Fruit fly (Drosophila melanogaster): Measurements from ENCODE around the gene DIP-gamma.

DIP-gamma gene

DNA sequence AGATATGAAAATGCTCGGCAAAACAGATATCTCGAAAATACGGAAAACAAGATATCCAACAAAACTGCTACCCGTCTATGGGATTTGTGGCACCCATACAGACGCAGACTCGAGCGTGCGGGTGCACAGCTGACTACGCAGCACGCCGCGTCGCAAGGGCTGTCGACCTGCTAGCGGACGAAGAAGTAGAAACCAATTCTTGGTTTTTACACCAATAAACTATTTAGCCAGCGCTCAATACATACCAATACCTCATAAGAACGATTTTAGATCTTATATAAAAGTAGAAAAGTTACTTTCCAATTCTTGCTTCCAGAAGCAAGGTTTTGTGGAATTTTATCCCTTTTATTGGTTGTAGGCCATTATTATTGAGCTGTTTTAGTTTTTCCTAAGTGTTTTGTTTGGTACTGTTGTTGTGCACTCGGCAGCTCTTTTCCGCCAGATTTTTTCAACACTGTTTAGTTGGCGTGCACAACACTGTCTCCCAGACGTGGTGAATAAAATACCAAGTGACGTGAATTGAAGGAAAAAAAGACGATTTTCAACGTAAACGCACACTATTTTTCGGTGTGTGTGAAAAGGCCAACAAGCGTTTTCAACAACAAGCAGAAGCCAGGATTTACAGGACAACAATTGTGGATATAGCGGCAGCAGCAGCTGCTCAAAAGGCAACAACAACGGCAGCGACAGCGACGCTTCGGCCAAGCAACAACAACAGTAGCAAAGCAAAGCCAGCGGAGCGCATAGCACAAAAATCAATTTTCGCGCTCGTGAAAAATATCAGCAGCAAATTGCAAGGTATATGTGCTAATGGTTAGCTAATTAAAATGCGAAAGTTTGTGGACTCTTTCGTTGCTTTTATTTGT is 81.4 kb downstream of the DIP-gamma start (continued):
- TF ChIP-seq hkb (optimal IDR thresholded peaks at IDR 0.05): peak; percentile 67
- peak; percentile 63 for TF ChIP-seq hkb (GFP tag; IDR thresholded peaks at IDR 0.05)
- TF ChIP-seq wor (GFP tag; IDR thresholded peaks at IDR 0.05): no peak
- no peak for TF ChIP-seq CG17912 (GFP tag; optimal IDR thresholded peaks at IDR 0.05)
- peak; percentile 64 for TF ChIP-seq D19A (tag; optimal IDR thresholded peaks at IDR 0.05)
- peak; percentile 74 for TF ChIP-seq dm (GFP tag; optimal IDR thresholded peaks at IDR 0.05)
- TF ChIP-seq ttk (GFP tag; IDR thresholded peaks at IDR 0.05): peak; percentile 52; the same call in 1 of the 2 replicates
- TF ChIP-seq CG12391 (tag; optimal IDR thresholded peaks at IDR 0.05): peak; percentile 71
- TF ChIP-seq CG10431 (GFP tag; optimal IDR thresholded peaks at IDR 0.05): peak; percentile 33
- TF ChIP-seq Nf-YA (GFP tag; IDR thresholded peaks at IDR 0.05): 0 out of 2 replicates have a peak, but pooled peaks have one; percentile 49
- TF ChIP-seq CG9797 (GFP tag; optimal IDR thresholded peaks at IDR 0.05): peak; percentile 33
- TF ChIP-seq CG9215 (GFP tag; IDR thresholded peaks at IDR 0.05): peak; percentile 79
- TF ChIP-seq CG4617 (GFP tag; optimal IDR thresholded peaks at IDR 0.05; ENCODE audit: borderline replicate concordance): peak; percentile 89
- TF ChIP-seq CG1603 (tag; optimal IDR thresholded peaks at IDR 0.05): peak; percentile 61
- TF ChIP-seq slou (GFP tag; optimal IDR thresholded peaks at IDR 0.05): peak; percentile 53
- peak; percentile 59; the same call in 1 of the 3 replicates for TF ChIP-seq CG7357 (GFP tag; IDR thresholded peaks at IDR 0.05)
- no peak for TF ChIP-seq ash1 (GFP tag; optimal IDR thresholded peaks at IDR 0.05)
- peak; percentile 60 for TF ChIP-seq Ets97D (GFP tag; optimal IDR thresholded peaks at IDR 0.05)
- peak; percentile 22 for TF ChIP-seq cato (GFP tag; optimal IDR thresholded peaks at IDR 0.05; ENCODE audit: borderline replicate concordance)
- TF ChIP-seq CG17186 (GFP tag; optimal IDR thresholded peaks at IDR 0.05): peak; percentile 76
- TF ChIP-seq CG4820 (GFP tag; optimal IDR thresholded peaks at IDR 0.05): peak; percentile 75
- TF ChIP-seq CG15479 (GFP tag; optimal IDR thresholded peaks at IDR 0.05): peak; percentile 75
- peak; percentile 58 for TF ChIP-seq CG8281 (tag; optimal IDR thresholded peaks at IDR 0.05)
- TF ChIP-seq Antp (GFP tag; optimal IDR thresholded peaks at IDR 0.05): peak; percentile 91
- TF ChIP-seq scrt (GFP tag; optimal IDR thresholded peaks at IDR 0.05): peak; percentile 68
- TF ChIP-seq row (GFP tag; IDR thresholded peaks at IDR 0.05): peak; percentile 80
- TF ChIP-seq Deaf1 (tag; optimal IDR thresholded peaks at IDR 0.05): peak; percentile 48
- TF ChIP-seq CG17568 (GFP tag; optimal IDR thresholded peaks at IDR 0.05): peak; percentile 6
- TF ChIP-seq dmrt99B (tag; optimal IDR thresholded peaks at IDR 0.05): peak; percentile 81
- TF ChIP-seq Sox102F (GFP tag; optimal IDR thresholded peaks at IDR 0.05): peak; percentile 74
- TF ChIP-seq Dref (GFP tag; IDR thresholded peaks at IDR 0.05): peak; percentile 37; the same call in 1 of the 2 replicates
- peak; percentile 60; the same call in 1 of the 2 replicates for TF ChIP-seq wdn (GFP tag; IDR thresholded peaks at IDR 0.05)
- TF ChIP-seq CkIIα-i1 (GFP tag; IDR thresholded peaks at IDR 0.05): no peak
- peak; percentile 68 for TF ChIP-seq CG3163 (GFP tag; optimal IDR thresholded peaks at IDR 0.05)
- peak; percentile 78 for TF ChIP-seq kni (GFP tag; optimal IDR thresholded peaks at IDR 0.05)
- peak; percentile 70 for TF ChIP-seq Bdp1 (GFP tag; optimal IDR thresholded peaks at IDR 0.05)
- no peak for TF ChIP-seq bbx (GFP tag; IDR thresholded peaks at IDR 0.05; ENCODE audit: partially characterized antibody)
- peak; percentile 66 for TF ChIP-seq az2 (GFP tag; optimal IDR thresholded peaks at IDR 0.05)
- no peak for TF ChIP-seq unc-4 (GFP tag; IDR thresholded peaks at IDR 0.05; ENCODE audit: partially characterized antibody)
- peak; percentile 36 for TF ChIP-seq CG3838 (GFP tag; optimal IDR thresholded peaks at IDR 0.05)
- TF ChIP-seq tna (GFP tag; IDR thresholded peaks at IDR 0.05; ENCODE audit: partially characterized antibody): no peak
- peak; percentile 25 for TF ChIP-seq CG7271 (tag; optimal IDR thresholded peaks at IDR 0.05)
- TF ChIP-seq Camta (GFP tag; optimal IDR thresholded peaks at IDR 0.05): peak; percentile 62
- TF ChIP-seq NC2β (GFP tag; optimal IDR thresholded peaks at IDR 0.05): peak; percentile 72
- TF ChIP-seq CG15601 (tag; optimal IDR thresholded peaks at IDR 0.05): peak; percentile 28
- TF ChIP-seq lola (GFP tag; optimal IDR thresholded peaks at IDR 0.05): peak in 1 of 3 experiments; percentile 44
- no peak; the same call in 1 of the 2 replicates for TF ChIP-seq rib (GFP tag; IDR thresholded peaks at IDR 0.05)
- no peak for TF ChIP-seq CG15073 (GFP tag; optimal IDR thresholded peaks at IDR 0.05)

Data from whole organism, embryonic.